Worm (Caenorhabditis elegans) whole organism, late embryonic: ENCODE data around the gene fmo-1.

Experiments used
- C08G9.2 ChIP-seq: sonication (generic microtip); optimal IDR thresholded peaks from 2 replicates; lab custom pipeline; 2016; ENCODE audit warnings: mild to moderate bottlenecking, missing genetic modification characterization, moderate library complexity, missing compliant biosample characterization
- T23F11.4 ChIP-seq: fragments of 200-800 bp; sonication (Bioruptor generic); optimal IDR thresholded peaks from 2 replicates; lab custom pipeline; 2018; ENCODE audit warnings: mild to moderate bottlenecking, missing genetic modification characterization, missing compliant biosample characterization
- ama-1 ChIP-seq: fragments of 150-350 bp; optimal IDR thresholded peaks from 2 replicates; lab custom pipeline; 2014
- ceh-14 ChIP-seq: sonication (generic microtip); optimal IDR thresholded peaks from 2 replicates; lab custom pipeline; 2016; ENCODE audit warnings: missing genotype, missing genetic modification characterization, missing compliant biosample characterization
- fax-1 ChIP-seq: sonication (generic microtip); optimal IDR thresholded peaks from 2 replicates; lab custom pipeline; 2016; ENCODE audit warnings: missing genotype, missing genetic modification characterization, missing compliant biosample characterization
- fkh-10 ChIP-seq: fragments of 150-350 bp; optimal IDR thresholded peaks from 2 replicates; lab custom pipeline; 2014; ENCODE audit warnings: missing biosample characterization, missing genetic modification reagents, missing genetic modification characterization
- hlh-13 ChIP-seq: fragments of 200-800 bp; sonication (Bioruptor generic); optimal IDR thresholded peaks from 2 replicates; lab custom pipeline; 2018; ENCODE audit warnings: mild to moderate bottlenecking, missing genetic modification characterization, missing compliant biosample characterization
- hlh-30 ChIP-seq: sonication (generic microtip); optimal IDR thresholded peaks from 2 replicates; lab custom pipeline; 2017; ENCODE audit warnings: antibody characterized with exemption, missing genetic modification characterization, missing compliant biosample characterization; ENCODE audit not compliant: insufficient read depth
- hlh-6 ChIP-seq: sonication (generic microtip); optimal IDR thresholded peaks from 2 replicates; lab custom pipeline; 2016; ENCODE audit warnings: missing genotype, missing genetic modification characterization, missing compliant biosample characterization
- nhr-11 ChIP-seq: fragments of 150-350 bp; optimal IDR thresholded peaks from 2 replicates; lab custom pipeline; 2014; ENCODE audit warnings: missing biosample characterization, missing genetic modification characterization
- pha-4 ChIP-seq: fragments of 150-350 bp; optimal IDR thresholded peaks from 2 replicates; lab custom pipeline; 2018; ENCODE audit warnings: missing biosample characterization, missing genetic modification reagents, missing genetic modification characterization
- pqm-1 ChIP-seq: sonication (generic microtip); optimal IDR thresholded peaks from 2 replicates; lab custom pipeline; 2016; ENCODE audit warnings: missing genetic modification characterization, missing compliant biosample characterization
- zip-5 ChIP-seq: sonication (generic microtip); optimal IDR thresholded peaks from 2 replicates; lab custom pipeline; 2016; ENCODE audit warnings: missing genetic modification characterization, missing compliant biosample characterization
- ztf-16 ChIP-seq: sonication (generic microtip); optimal IDR thresholded peaks from 2 replicates; lab custom pipeline; 2017; ENCODE audit warnings: missing genetic modification characterization, missing compliant biosample characterization

- no peak for TF ChIP-seq fkh-10 (GFP tag; lab: Kevin White, UChicago)
- TF ChIP-seq nhr-11 (tag; lab: Kevin White, UChicago): no peak
- no peak for TF ChIP-seq hlh-30 (tag; lab: Kevin White, UChicago)
- TF ChIP-seq zip-5 (tag; lab: Kevin White, UChicago): no peak
- TF ChIP-seq pha-4 (tag; lab: Kevin White, UChicago): no peak
- no peak for TF ChIP-seq C08G9.2 (tag; lab: Kevin White, UChicago)
- TF ChIP-seq fax-1 (tag; lab: Kevin White, UChicago): no peak
- no peak for TF ChIP-seq ama-1 (lab: Kevin White, UChicago)
- TF ChIP-seq pqm-1 (tag; lab: Kevin White, UChicago): no peak
- TF ChIP-seq hlh-6 (tag; lab: Kevin White, UChicago): no peak
- TF ChIP-seq T23F11.4 (GFP tag; lab: Kevin White, UChicago): no peak
- no peak for TF ChIP-seq ztf-16 (tag; lab: Kevin White, UChicago)
- TF ChIP-seq ceh-14 (tag; lab: Kevin White, UChicago): no peak
- TF ChIP-seq hlh-13 (GFP tag; lab: Kevin White, UChicago): no peak
Observed at ce11 chrIV:10701866-10702458, 40.3 kb downstream of the fmo-1 start.
